Fruit fly (Drosophila melanogaster): Measurements from ENCODE around the gene CG18731.

The CG18731 gene

dm6 chr3R:29699220-29699619 is 25.6 kb upstream of the CG18731 start (continued):
- TF ChIP-seq Hand (GFP tag; optimal IDR thresholded peaks at IDR 0.05): no peak
- TF ChIP-seq CG15479 (GFP tag; optimal IDR thresholded peaks at IDR 0.05): no peak
- no peak for TF ChIP-seq gsb (GFP tag; IDR thresholded peaks at IDR 0.05)
- TF ChIP-seq ash1 (GFP tag; optimal IDR thresholded peaks at IDR 0.05): no peak
- TF ChIP-seq nau (GFP tag; optimal IDR thresholded peaks at IDR 0.05): no peak
- no peak for TF ChIP-seq ab (GFP tag; optimal IDR thresholded peaks at IDR 0.05)
- no peak for TF ChIP-seq CG3163 (GFP tag; optimal IDR thresholded peaks at IDR 0.05)
- no peak for TF ChIP-seq NfI (GFP tag; optimal IDR thresholded peaks at IDR 0.05)
- no peak for TF ChIP-seq HmgZ (tag; optimal IDR thresholded peaks at IDR 0.05)
- peak; percentile 70 for TF ChIP-seq CG32772 (GFP tag; IDR thresholded peaks at IDR 0.05)
- no peak for TF ChIP-seq Oli (tag; optimal IDR thresholded peaks at IDR 0.05)
- no peak for TF ChIP-seq CG4820 (GFP tag; optimal IDR thresholded peaks at IDR 0.05)
- TF ChIP-seq CG3281 (GFP tag; optimal IDR thresholded peaks at IDR 0.05): no peak
- no peak for TF ChIP-seq HLH4C (GFP tag; IDR thresholded peaks at IDR 0.05; ENCODE audit: partially characterized antibody)
- TF ChIP-seq Optix (GFP tag; IDR thresholded peaks at IDR 0.05): peak; percentile 27; the same call in 1 of the 3 replicates
- no peak for TF ChIP-seq CG1647 (GFP tag; optimal IDR thresholded peaks at IDR 0.05)
- no peak for TF ChIP-seq CG2678 (tag; optimal IDR thresholded peaks at IDR 0.05)
- peak; percentile 40 for TF ChIP-seq CG11504 (tag; optimal IDR thresholded peaks at IDR 0.05)
- no peak for TF ChIP-seq CG7271 (tag; optimal IDR thresholded peaks at IDR 0.05)
- peak; percentile 59 for TF ChIP-seq Antp (GFP tag; optimal IDR thresholded peaks at IDR 0.05)
- TF ChIP-seq sug (tag; optimal IDR thresholded peaks at IDR 0.05): no peak
- TF ChIP-seq CG4404 (GFP tag; IDR thresholded peaks at IDR 0.05): no peak
- no peak for TF ChIP-seq usp (GFP tag; optimal IDR thresholded peaks at IDR 0.05)
- TF ChIP-seq Hsf (GFP tag; optimal IDR thresholded peaks at IDR 0.05): no peak
- TF ChIP-seq CG32767 (GFP tag; IDR thresholded peaks at IDR 0.05): no peak
- TF ChIP-seq CG6854 (GFP tag; optimal IDR thresholded peaks at IDR 0.05): no peak
- no peak for TF ChIP-seq crp (GFP tag; optimal IDR thresholded peaks at IDR 0.05)
- TF ChIP-seq oc (tag; optimal IDR thresholded peaks at IDR 0.05): no peak
- no peak for TF ChIP-seq CG1529 (GFP tag; optimal IDR thresholded peaks at IDR 0.05)
- TF ChIP-seq Rfx (GFP tag; IDR thresholded peaks at IDR 0.05): no peak
- no peak for TF ChIP-seq CG10565 (GFP tag; optimal IDR thresholded peaks at IDR 0.05)
- TF ChIP-seq sd (tag; optimal IDR thresholded peaks at IDR 0.05): no peak
- no peak for TF ChIP-seq Ada2b (GFP tag; IDR thresholded peaks at IDR 0.05)
- TF ChIP-seq CG15073 (GFP tag; optimal IDR thresholded peaks at IDR 0.05): no peak
- peak; percentile 69; the same call in 1 of the 3 replicates for TF ChIP-seq ken (GFP tag; IDR thresholded peaks at IDR 0.05)
- peak in 1 of 2 experiments; percentile 16 for TF ChIP-seq chif (GFP tag; optimal IDR thresholded peaks at IDR 0.05)
- TF ChIP-seq zfh1 (GFP tag; IDR thresholded peaks at IDR 0.05): peak; percentile 72
- TF ChIP-seq CG12299 (tag; optimal IDR thresholded peaks at IDR 0.05): no peak
- TF ChIP-seq CG12236 (GFP tag; optimal IDR thresholded peaks at IDR 0.05): no peak
- no peak for TF ChIP-seq eve (GFP tag; optimal IDR thresholded peaks at IDR 0.05)
- TF ChIP-seq peb (GFP tag; IDR thresholded peaks at IDR 0.05): peak; percentile 51
- no peak for TF ChIP-seq HLH54F (GFP tag; optimal IDR thresholded peaks at IDR 0.05)
- no peak for TF ChIP-seq CG7786 (GFP tag; optimal IDR thresholded peaks at IDR 0.05)
- TF ChIP-seq CG12219 (GFP tag; optimal IDR thresholded peaks at IDR 0.05): no peak
- TF ChIP-seq CG12155 (GFP tag; optimal IDR thresholded peaks at IDR 0.05): no peak
- no peak for TF ChIP-seq CG9437 (GFP tag; optimal IDR thresholded peaks at IDR 0.05)
- no peak for TF ChIP-seq Tbp (GFP tag; optimal IDR thresholded peaks at IDR 0.05)
- peak; percentile 77 for TF ChIP-seq stc (GFP tag; IDR thresholded peaks at IDR 0.05)
- no peak for TF ChIP-seq NC2β (GFP tag; optimal IDR thresholded peaks at IDR 0.05)
- TF ChIP-seq sqz (GFP tag; optimal IDR thresholded peaks at IDR 0.05): no peak
- no peak for TF ChIP-seq CG10543 (GFP tag; optimal IDR thresholded peaks at IDR 0.05)
- TF ChIP-seq Doc3 (GFP tag; IDR thresholded peaks at IDR 0.05; ENCODE audit: partially characterized antibody): no peak

Measured in whole organism, embryonic.